Worm (Caenorhabditis elegans) whole organism, L3 larva: ENCODE data around the gene acs-1.

Experiments
- R02D3.7 ChIP-seq: fragments of 150-350 bp; optimal IDR thresholded peaks from 2 replicates; lab custom pipeline; 2014; ENCODE audit warnings: missing biosample characterization, missing genetic modification characterization
- ZK546.5 ChIP-seq: sonication (generic microtip); optimal IDR thresholded peaks from 2 replicates; lab custom pipeline; 2017; ENCODE audit warnings: missing biosample characterization, missing genetic modification characterization
- aly-2 ChIP-seq: fragments of 150-350 bp; optimal IDR thresholded peaks from 2 replicates; lab custom pipeline; 2014; ENCODE audit warnings: missing biosample characterization, missing genetic modification characterization
- ama-1 ChIP-seq: fragments of 150-350 bp; optimal IDR thresholded peaks from 2 replicates; lab custom pipeline; 2018
- ceh-16 ChIP-seq: sonication (generic microtip); optimal IDR thresholded peaks from 2 replicates; lab custom pipeline; 2017; ENCODE audit warnings: missing biosample characterization, missing genetic modification characterization
- ceh-28 ChIP-seq: fragments of 150-350 bp; optimal IDR thresholded peaks from 2 replicates; lab custom pipeline; 2014; ENCODE audit warnings: missing biosample characterization, missing genetic modification reagents, missing genetic modification characterization
- ceh-82 ChIP-seq: fragments of 150-350 bp; optimal IDR thresholded peaks from 2 replicates; lab custom pipeline; 2014; ENCODE audit warnings: missing biosample characterization, missing genetic modification characterization
- ceh-9 ChIP-seq: sonication (generic microtip); optimal IDR thresholded peaks from 2 replicates; lab custom pipeline; 2018; ENCODE audit warnings: missing biosample characterization, missing genetic modification characterization
- daf-12 ChIP-seq: fragments of 150-350 bp; optimal IDR thresholded peaks from 2 replicates; lab custom pipeline; 2014; ENCODE audit warnings: missing biosample characterization, missing genetic modification reagents, missing genetic modification characterization
- egl-27 ChIP-seq: sonication (generic microtip); optimal IDR thresholded peaks from 4 replicates; lab custom pipeline; 2017; ENCODE audit warnings: missing biosample characterization, missing genetic modification reagents, missing genetic modification characterization
- egl-5 ChIP-seq: fragments of 150-350 bp; optimal IDR thresholded peaks from 2 replicates; lab custom pipeline; 2017; ENCODE audit warnings: missing biosample characterization, missing genetic modification reagents, missing genetic modification characterization, inconsistent platforms
- elt-1 ChIP-seq: fragments of 150-350 bp; optimal IDR thresholded peaks from 2 replicates; lab custom pipeline; 2014; ENCODE audit warnings: missing biosample characterization, missing genetic modification characterization
- elt-2 ChIP-seq: sonication (generic microtip); optimal IDR thresholded peaks from 2 replicates; lab custom pipeline; 2016; ENCODE audit warnings: missing genetic modification reagents, mild to moderate bottlenecking, missing genetic modification characterization, missing compliant biosample characterization
- elt-3 ChIP-seq, 3 experiments: fragments of 150-350 bp in 1 of 3; sonication (generic microtip) in 2 of 3; optimal IDR thresholded peaks; 2 replicates in 2 of 3; 4 replicates in 1 of 3; lab custom pipeline; 2014 to 2017; ENCODE audit warnings: missing biosample characterization in 3 of 3, missing genetic modification characterization in 3 of 3
- eor-1 ChIP-seq, 2 experiments: fragments of 150-350 bp; optimal IDR thresholded peaks; 2 replicates each; lab custom pipeline; 2014 to 2018; ENCODE audit warnings: missing biosample characterization in 2 of 2, missing genetic modification characterization in 2 of 2
- fkh-2 ChIP-seq: fragments of 150-350 bp; optimal IDR thresholded peaks from 2 replicates; lab custom pipeline; 2014; ENCODE audit warnings: missing biosample characterization, missing genetic modification reagents, missing genetic modification characterization
- fos-1 ChIP-seq: fragments of 150-350 bp; optimal IDR thresholded peaks from 2 replicates; lab custom pipeline; 2014; ENCODE audit warnings: missing biosample characterization, missing genetic modification characterization
- hmg-11 ChIP-seq: sonication (generic microtip); optimal IDR thresholded peaks from 2 replicates; lab custom pipeline; 2016; ENCODE audit warnings: missing genetic modification characterization, missing compliant biosample characterization
- jun-1 ChIP-seq: fragments of 150-350 bp; optimal IDR thresholded peaks from 2 replicates; lab custom pipeline; 2014; ENCODE audit warnings: missing biosample characterization, missing genetic modification reagents, missing genetic modification characterization
- lin-15B ChIP-seq: fragments of 150-350 bp; optimal IDR thresholded peaks from 2 replicates; lab custom pipeline; 2014; ENCODE audit warnings: missing biosample characterization, missing genetic modification characterization
- lin-39 ChIP-seq: fragments of 150-350 bp; optimal IDR thresholded peaks from 2 replicates; lab custom pipeline; 2018; ENCODE audit warnings: missing biosample characterization, missing genetic modification reagents, missing genetic modification characterization
- lsy-12 ChIP-seq: sonication (generic microtip); optimal IDR thresholded peaks from 2 replicates; lab custom pipeline; 2016; ENCODE audit warnings: mild to moderate bottlenecking, missing genetic modification characterization, missing compliant biosample characterization
- nhr-11 ChIP-seq: fragments of 150-350 bp; optimal IDR thresholded peaks from 2 replicates; lab custom pipeline; 2014; ENCODE audit warnings: missing biosample characterization, missing genetic modification characterization
- nhr-237 ChIP-seq: fragments of 150-350 bp; optimal IDR thresholded peaks from 2 replicates; lab custom pipeline; 2014; ENCODE audit warnings: missing biosample characterization, missing genetic modification characterization
- nhr-25 ChIP-seq: sonication (generic microtip); optimal IDR thresholded peaks from 2 replicates; lab custom pipeline; 2017; ENCODE audit warnings: missing biosample characterization, missing genetic modification characterization
- nhr-28 ChIP-seq: fragments of 150-350 bp; optimal IDR thresholded peaks from 2 replicates; lab custom pipeline; 2014; ENCODE audit warnings: missing biosample characterization, missing genetic modification characterization
- nhr-43 ChIP-seq: sonication (generic microtip); optimal IDR thresholded peaks from 2 replicates; lab custom pipeline; 2016; ENCODE audit warnings: mild to moderate bottlenecking, missing genetic modification characterization, missing compliant biosample characterization; ENCODE audit not compliant: poor library complexity, severe bottlenecking
- nhr-67 ChIP-seq: fragments of 150-350 bp; optimal IDR thresholded peaks from 2 replicates; lab custom pipeline; 2014; ENCODE audit warnings: missing biosample characterization, missing genetic modification characterization
- nhr-76 ChIP-seq: fragments of 150-350 bp; sonication (generic microtip); optimal IDR thresholded peaks from 5 replicates; lab custom pipeline; 2014; ENCODE audit warnings: missing biosample characterization, missing genetic modification characterization
- pha-4 ChIP-seq: fragments of 150-350 bp; optimal IDR thresholded peaks from 2 replicates; lab custom pipeline; 2014; ENCODE audit warnings: missing biosample characterization, missing genetic modification reagents, missing genetic modification characterization
- pqm-1 ChIP-seq: fragments of 150-350 bp; optimal IDR thresholded peaks from 2 replicates; lab custom pipeline; 2017; ENCODE audit warnings: missing biosample characterization, missing genetic modification characterization, inconsistent platforms
- snpc-4 ChIP-seq: fragments of 150-350 bp; optimal IDR thresholded peaks from 2 replicates; lab custom pipeline; 2014; ENCODE audit warnings: missing biosample characterization, missing genetic modification characterization
- tbx-2 ChIP-seq: sonication (generic microtip); optimal IDR thresholded peaks from 2 replicates; lab custom pipeline; 2016; ENCODE audit warnings: mild to moderate bottlenecking, missing genetic modification characterization, missing compliant biosample characterization
- unc-39 ChIP-seq: sonication (generic microtip); optimal IDR thresholded peaks from 4 replicates; lab custom pipeline; 2017; ENCODE audit warnings: missing biosample characterization, missing genetic modification characterization
- zag-1 ChIP-seq: fragments of 150-350 bp; optimal IDR thresholded peaks from 2 replicates; lab custom pipeline; 2014; ENCODE audit warnings: missing biosample characterization, missing genetic modification characterization
- ztf-11 ChIP-seq: fragments of 150-350 bp; optimal IDR thresholded peaks from 2 replicates; lab custom pipeline; 2014; ENCODE audit warnings: missing biosample characterization, missing genetic modification characterization

Gene acs-1

ce11 chrV:6498441-6498840 lies 26.3 kb upstream of the acs-1 start:
- TF ChIP-seq snpc-4 (no peak), nhr-11 (tag; lab: Kevin White, UChicago) (no peak), nhr-43 (tag; lab: Kevin White, UChicago) (no peak), zag-1 (no peak), elt-1 (tag; lab: Kevin White, UChicago) (peak; percentile 47), nhr-237 (tag; lab: Kevin White, UChicago) (no peak), nhr-28 (no peak), lsy-12 (tag; lab: Kevin White, UChicago) (no peak)

- TF ChIP-seq daf-12 (tag; lab: Kevin White, UChicago) (no peak), elt-2 (tag; lab: Kevin White, UChicago) (peak; percentile 37)
Observed at ce11 chrV:6498903-6499302, 25.9 kb upstream of the acs-1 start, which contains the start of gene W01A11.1. Gene W01A11.1 (plus strand): TSS chrV:6499224.

DNA sequence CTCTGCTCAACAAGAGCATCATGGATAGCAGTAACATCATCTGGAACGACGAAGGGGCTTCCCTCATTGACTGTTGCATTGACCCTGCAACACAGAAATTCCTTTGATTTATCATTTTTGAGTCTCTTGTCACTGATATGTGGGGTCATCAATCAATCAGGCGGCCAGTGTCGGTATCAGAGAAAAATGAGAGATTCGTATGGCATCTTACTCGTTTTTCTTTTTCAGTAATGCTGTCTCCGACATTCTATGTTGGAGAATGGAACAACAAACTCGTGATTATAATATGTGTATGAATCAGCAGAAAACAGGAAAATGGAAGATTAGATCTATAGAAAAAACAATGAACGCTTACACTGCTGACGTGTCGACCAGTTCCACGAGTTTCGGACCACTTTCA lies 21.6 kb upstream of the acs-1 start:
- TF ChIP-seq nhr-67 (tag; lab: Kevin White, UChicago) (no peak), nhr-11 (tag; lab: Kevin White, UChicago) (no peak), lin-39 (tag; lab: Kevin White, UChicago) (peak; percentile 39), nhr-25 (peak; percentile 0), fos-1 (tag; lab: Kevin White, UChicago) (no peak), lsy-12 (tag; lab: Kevin White, UChicago) (no peak)

ce11 chrV:6504131-6504827 lies 20.5 kb upstream of the acs-1 start, which contains the start of gene moc-2:
Gene moc-2 (minus strand): TSS chrV:6504181.
- TF ChIP-seq ceh-82 (tag; lab: Kevin White, UChicago) (no peak), nhr-25 (no peak), ceh-16 (no peak), hmg-11 (tag; lab: Kevin White, UChicago) (no peak), aly-2 (no peak), fkh-2 (no peak)

DNA sequence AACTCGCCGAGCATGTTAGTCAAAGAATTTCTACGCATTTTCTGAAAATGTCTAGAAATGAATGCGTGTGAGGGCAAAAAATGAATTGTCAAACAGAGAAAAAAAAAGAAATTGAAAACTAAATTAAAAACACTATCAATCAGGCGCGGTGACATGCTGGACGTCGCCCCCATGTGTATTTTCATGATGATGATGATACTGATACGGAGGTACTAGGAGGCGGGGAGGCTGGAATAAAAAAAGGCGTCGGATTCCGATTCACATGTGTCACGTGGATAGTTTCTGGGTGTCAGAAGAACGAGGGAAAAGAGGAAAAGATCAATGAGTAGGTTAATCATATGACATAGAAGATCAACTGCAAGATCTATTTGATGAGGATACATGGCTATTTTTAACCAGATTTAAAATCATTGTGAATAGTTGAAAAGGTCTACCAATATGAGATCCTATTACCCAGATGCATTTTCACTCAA lies 19.4 kb upstream of the acs-1 start, which contains the start of gene W01A11.7:
TSS of gene W01A11.7 (minus strand) at position 51 of the 473 bp plus-strand sequence.
- no peak for TF ChIP-seq eor-1 (tag; optimal IDR thresholded peaks at IDR 0.05; lab: Kevin White, UChicago)
- no peak for TF ChIP-seq R02D3.7 (tag; lab: Kevin White, UChicago)
- TF ChIP-seq ceh-28 (tag; lab: Kevin White, UChicago) = no peak
- TF ChIP-seq egl-27 = no peak
- no peak for TF ChIP-seq daf-12 (tag; lab: Kevin White, UChicago)
- TF ChIP-seq ZK546.5 (tag; lab: Kevin White, UChicago) = no peak
- no peak for TF ChIP-seq nhr-237 (tag; lab: Kevin White, UChicago)
- no peak for TF ChIP-seq ceh-9 (tag; lab: Kevin White, UChicago)
- no peak for TF ChIP-seq ama-1
- no peak for TF ChIP-seq lin-39 (tag; lab: Kevin White, UChicago)
- no peak for TF ChIP-seq egl-5 (tag; lab: Kevin White, UChicago)
- TF ChIP-seq aly-2 = no peak
- TF ChIP-seq jun-1 (tag; lab: Kevin White, UChicago) = no peak
- no peak for TF ChIP-seq ztf-11 (tag; lab: Kevin White, UChicago)
- no peak for TF ChIP-seq elt-3 (tag; optimal IDR thresholded peaks at IDR 0.05; lab: Kevin White, UChicago)
- TF ChIP-seq, all 47 proteins: peak for 0

- TF ChIP-seq nhr-237 (tag; lab: Kevin White, UChicago) (no peak), pha-4 (tag; lab: Kevin White, UChicago) (no peak), snpc-4 (no peak), unc-39 (tag; lab: Kevin White, UChicago) (no peak), lin-15B (no peak), lsy-12 (tag; lab: Kevin White, UChicago) (no peak), fos-1 (tag; lab: Kevin White, UChicago) (no peak), nhr-28 (no peak), nhr-25 (no peak), fkh-2 (no peak), egl-27 (no peak), nhr-76 (tag; lab: Kevin White, UChicago) (no peak), pqm-1 (tag; lab: Kevin White, UChicago) (no peak), aly-2 (no peak), eor-1 (tag; optimal IDR thresholded peaks at IDR 0.05; lab: Kevin White, UChicago) (no peak), ceh-16 (no peak), elt-2 (tag; lab: Kevin White, UChicago) (no peak), tbx-2 (tag; lab: Kevin White, UChicago) (no peak), jun-1 (tag; lab: Kevin White, UChicago) (no peak)
Observed at ce11 chrV:6506238-6506956, 18.4 kb upstream of the acs-1 start.
